Worm (Caenorhabditis elegans): ENCODE data around the gene cest-1.1.

The cest-1.1 gene

ce11 chrV:14160698-14161097 lies 5.8 kb downstream of the cest-1.1 start, which contains the start of gene cest-1.2:
Gene cest-1.2, minus strand, starts transcription at chrV:14160862.
- no peak for TF ChIP-seq ztf-29 (GFP tag; IDR thresholded peaks at IDR 0.05)
- no peak for TF ChIP-seq flt-1 (GFP tag; IDR thresholded peaks at IDR 0.05)
- TF ChIP-seq T22C8.4 (GFP tag; IDR thresholded peaks at IDR 0.05) = no peak
- no peak for TF ChIP-seq tab-1 (GFP tag; IDR thresholded peaks at IDR 0.05)
- TF ChIP-seq med-1 (GFP tag; optimal IDR thresholded peaks at IDR 0.05; ENCODE audit: insufficient read depth) = no peak
- TF ChIP-seq ztf-23 (GFP tag; IDR thresholded peaks at IDR 0.05) = no peak
- TF ChIP-seq klf-2 (GFP tag; conservative IDR thresholded peaks at IDR 0.05) = no peak
- TF ChIP-seq cog-1 (tag; optimal IDR thresholded peaks at IDR 0.05) = no peak
- TF ChIP-seq ref-1 (GFP tag; conservative IDR thresholded peaks at IDR 0.05) = no peak

- no peak for TF ChIP-seq klf-2 (GFP tag; conservative IDR thresholded peaks at IDR 0.05)
- TF ChIP-seq tab-1 (GFP tag; IDR thresholded peaks at IDR 0.05) = no peak
- TF ChIP-seq ztf-23 (GFP tag; IDR thresholded peaks at IDR 0.05) = no peak
- TF ChIP-seq ztf-29 (GFP tag; IDR thresholded peaks at IDR 0.05) = no peak
- no peak for TF ChIP-seq cog-1 (tag; optimal IDR thresholded peaks at IDR 0.05)
- TF ChIP-seq ref-1 (GFP tag; conservative IDR thresholded peaks at IDR 0.05) = no peak
- no peak for TF ChIP-seq T22C8.4 (GFP tag; IDR thresholded peaks at IDR 0.05)
Measured at ce11 chrV:14156468-14156867, 10.1 kb downstream of the cest-1.1 start, which contains the start of gene AH10.2. Gene AH10.2, plus strand, starts transcription at chrV:14156768.

- TF ChIP-seq ref-1 (GFP tag; conservative IDR thresholded peaks at IDR 0.05) (no peak), tab-1 (GFP tag; IDR thresholded peaks at IDR 0.05) (no peak), klf-2 (GFP tag; conservative IDR thresholded peaks at IDR 0.05) (no peak), med-1 (GFP tag; optimal IDR thresholded peaks at IDR 0.05; ENCODE audit: insufficient read depth) (no peak), ztf-23 (GFP tag; IDR thresholded peaks at IDR 0.05) (no peak), cog-1 (tag; optimal IDR thresholded peaks at IDR 0.05) (peak; percentile 5)
Measured at ce11 chrV:14153615-14154014, 12.9 kb downstream of the cest-1.1 start.

- TF ChIP-seq ztf-29 (GFP tag; IDR thresholded peaks at IDR 0.05) (no peak), ref-1 (GFP tag; conservative IDR thresholded peaks at IDR 0.05) (no peak), klf-2 (GFP tag; conservative IDR thresholded peaks at IDR 0.05) (no peak), T22C8.4 (GFP tag; IDR thresholded peaks at IDR 0.05) (no peak), ztf-23 (GFP tag; IDR thresholded peaks at IDR 0.05) (no peak), cog-1 (tag; optimal IDR thresholded peaks at IDR 0.05) (no peak), tab-1 (GFP tag; IDR thresholded peaks at IDR 0.05) (no peak), flt-1 (GFP tag; IDR thresholded peaks at IDR 0.05) (no peak), med-1 (GFP tag; optimal IDR thresholded peaks at IDR 0.05; ENCODE audit: insufficient read depth) (no peak)
Measured at ce11 chrV:14150966-14151365, 15.6 kb downstream of the cest-1.1 start.

- TF ChIP-seq cog-1 (tag; optimal IDR thresholded peaks at IDR 0.05) (no peak), ref-1 (GFP tag; conservative IDR thresholded peaks at IDR 0.05) (no peak), klf-2 (GFP tag; conservative IDR thresholded peaks at IDR 0.05) (no peak), T22C8.4 (GFP tag; IDR thresholded peaks at IDR 0.05) (no peak), tab-1 (GFP tag; IDR thresholded peaks at IDR 0.05) (no peak), ztf-29 (GFP tag; IDR thresholded peaks at IDR 0.05) (no peak), ztf-23 (GFP tag; IDR thresholded peaks at IDR 0.05) (no peak), med-1 (GFP tag; optimal IDR thresholded peaks at IDR 0.05; ENCODE audit: insufficient read depth) (no peak), flt-1 (GFP tag; IDR thresholded peaks at IDR 0.05) (no peak)
Measured at ce11 chrV:14149125-14149524, 17.4 kb downstream of the cest-1.1 start.

- TF ChIP-seq tab-1 (GFP tag; IDR thresholded peaks at IDR 0.05) (no peak), flt-1 (GFP tag; IDR thresholded peaks at IDR 0.05) (no peak), ztf-29 (GFP tag; IDR thresholded peaks at IDR 0.05) (no peak), klf-2 (GFP tag; conservative IDR thresholded peaks at IDR 0.05) (no peak), T22C8.4 (GFP tag; IDR thresholded peaks at IDR 0.05) (no peak), ref-1 (GFP tag; conservative IDR thresholded peaks at IDR 0.05) (no peak), med-1 (GFP tag; optimal IDR thresholded peaks at IDR 0.05; ENCODE audit: insufficient read depth) (no peak), cog-1 (tag; optimal IDR thresholded peaks at IDR 0.05) (no peak), ztf-23 (GFP tag; IDR thresholded peaks at IDR 0.05) (no peak)
Measured at ce11 chrV:14147114-14147513, 19.4 kb downstream of the cest-1.1 start.

- TF ChIP-seq ztf-29 (GFP tag; IDR thresholded peaks at IDR 0.05) (no peak), med-1 (GFP tag; optimal IDR thresholded peaks at IDR 0.05; ENCODE audit: insufficient read depth) (no peak), ztf-23 (GFP tag; IDR thresholded peaks at IDR 0.05) (no peak), ref-1 (GFP tag; conservative IDR thresholded peaks at IDR 0.05) (no peak), cog-1 (tag; optimal IDR thresholded peaks at IDR 0.05) (no peak), flt-1 (GFP tag; IDR thresholded peaks at IDR 0.05) (no peak), tab-1 (GFP tag; IDR thresholded peaks at IDR 0.05) (no peak), klf-2 (GFP tag; conservative IDR thresholded peaks at IDR 0.05) (no peak), T22C8.4 (GFP tag; IDR thresholded peaks at IDR 0.05) (no peak)
Measured at ce11 chrV:14146199-14146598, 20.3 kb downstream of the cest-1.1 start, which contains the start of gene acs-10. Gene acs-10, plus strand, starts transcription at chrV:14146499.

- TF ChIP-seq med-1 (GFP tag; optimal IDR thresholded peaks at IDR 0.05; ENCODE audit: insufficient read depth) (no peak), ref-1 (GFP tag; conservative IDR thresholded peaks at IDR 0.05) (no peak), klf-2 (GFP tag; conservative IDR thresholded peaks at IDR 0.05) (no peak), tab-1 (GFP tag; IDR thresholded peaks at IDR 0.05) (no peak), ztf-23 (GFP tag; IDR thresholded peaks at IDR 0.05) (no peak), T22C8.4 (GFP tag; IDR thresholded peaks at IDR 0.05) (no peak), cog-1 (tag; optimal IDR thresholded peaks at IDR 0.05) (no peak), flt-1 (GFP tag; IDR thresholded peaks at IDR 0.05) (no peak), ztf-29 (GFP tag; IDR thresholded peaks at IDR 0.05) (no peak)
Measured at ce11 chrV:14145267-14145666, 21.3 kb downstream of the cest-1.1 start, which contains the start of gene par-1. Gene par-1, minus strand, starts transcription at chrV:14145367.

ce11 chrV:14143634-14144033 lies 22.9 kb downstream of the cest-1.1 start:
- TF ChIP-seq ztf-29 (GFP tag; IDR thresholded peaks at IDR 0.05) (no peak), cog-1 (tag; optimal IDR thresholded peaks at IDR 0.05) (no peak), ztf-23 (GFP tag; IDR thresholded peaks at IDR 0.05) (no peak), tab-1 (GFP tag; IDR thresholded peaks at IDR 0.05) (no peak), T22C8.4 (GFP tag; IDR thresholded peaks at IDR 0.05) (no peak), flt-1 (GFP tag; IDR thresholded peaks at IDR 0.05) (no peak), med-1 (GFP tag; optimal IDR thresholded peaks at IDR 0.05; ENCODE audit: insufficient read depth) (no peak), klf-2 (GFP tag; conservative IDR thresholded peaks at IDR 0.05) (no peak), ref-1 (GFP tag; conservative IDR thresholded peaks at IDR 0.05) (no peak)

- no peak for TF ChIP-seq klf-2 (GFP tag; conservative IDR thresholded peaks at IDR 0.05)
- TF ChIP-seq ztf-29 (GFP tag; IDR thresholded peaks at IDR 0.05) = no peak
- TF ChIP-seq tab-1 (GFP tag; IDR thresholded peaks at IDR 0.05) = no peak
- TF ChIP-seq flt-1 (GFP tag; IDR thresholded peaks at IDR 0.05) = no peak
- no peak for TF ChIP-seq cog-1 (tag; optimal IDR thresholded peaks at IDR 0.05)
- TF ChIP-seq T22C8.4 (GFP tag; IDR thresholded peaks at IDR 0.05) = no peak
- TF ChIP-seq ztf-23 (GFP tag; IDR thresholded peaks at IDR 0.05) = no peak
- no peak for TF ChIP-seq ref-1 (GFP tag; conservative IDR thresholded peaks at IDR 0.05)
- no peak for TF ChIP-seq med-1 (GFP tag; optimal IDR thresholded peaks at IDR 0.05; ENCODE audit: insufficient read depth)
Measured at ce11 chrV:14141846-14142245, 24.7 kb downstream of the cest-1.1 start.

All from whole organism, midembryonic.